Worm (Caenorhabditis elegans) whole organism, young adult: ENCODE data around the gene hsb-1.

Experiments
- B0019.2 ChIP-seq: fragments of 200-800 bp; sonication (Bioruptor generic); conservative IDR thresholded peaks from 2 replicates; pipeline ENCODE4 v1.3.6; 2022; ENCODE audit warnings: missing genetic modification reagents, missing genetic modification characterization, missing compliant biosample characterization
- B0035.1 ChIP-seq: sonication (generic microtip); optimal IDR thresholded peaks from 2 replicates; lab custom pipeline; 2016; ENCODE audit warnings: missing genetic modification characterization, mild to moderate bottlenecking, missing compliant biosample characterization, missing genotype, missing genetic modification reagents
- B0336.3 ChIP-seq: fragments of 200-800 bp; sonication (Bioruptor generic); IDR thresholded peaks from 2 replicates; pipeline ENCODE4 v1.3.6; 2022; ENCODE audit warnings: missing genetic modification characterization, missing compliant biosample characterization
- D2030.7 ChIP-seq: fragments of 200-800 bp; sonication (Bioruptor generic); IDR thresholded peaks from 2 replicates; pipeline ENCODE4 v1.3.6; 2022; ENCODE audit warnings: missing genetic modification reagents, missing genetic modification characterization, missing compliant biosample characterization
- F10E7.11 ChIP-seq: sonication (generic microtip); optimal IDR thresholded peaks from 2 replicates; lab custom pipeline; 2017; ENCODE audit warnings: mild to moderate bottlenecking, missing genetic modification characterization, moderate library complexity, missing compliant biosample characterization
- F22D6.2 ChIP-seq: sonication (generic microtip); optimal IDR thresholded peaks from 2 replicates; lab custom pipeline; 2016; ENCODE audit warnings: mild to moderate bottlenecking, missing genetic modification characterization, missing compliant biosample characterization
- F52B5.7 ChIP-seq: sonication (generic microtip); optimal IDR thresholded peaks from 2 replicates; lab custom pipeline; 2016; ENCODE audit warnings: mild to moderate bottlenecking, missing genetic modification characterization, missing compliant biosample characterization
- F57A8.1 ChIP-seq: fragments of 200-800 bp; sonication (Bioruptor generic); optimal IDR thresholded peaks from 2 replicates; lab custom pipeline; 2018; ENCODE audit warnings: mild to moderate bottlenecking, missing genetic modification characterization, moderate library complexity, missing compliant biosample characterization
- T07F8.4 ChIP-seq: sonication (generic microtip); optimal IDR thresholded peaks from 2 replicates; lab custom pipeline; 2016; ENCODE audit warnings: mild to moderate bottlenecking, missing genetic modification characterization, moderate library complexity, missing compliant biosample characterization
- ZK185.1 ChIP-seq: sonication (generic microtip); optimal IDR thresholded peaks from 2 replicates; lab custom pipeline; 2016; ENCODE audit warnings: mild to moderate bottlenecking, missing genetic modification characterization, missing compliant biosample characterization; ENCODE audit not compliant: poor library complexity, severe bottlenecking
- aptf-2 ChIP-seq: fragments of 200-800 bp; sonication (Bioruptor generic); conservative IDR thresholded peaks from 2 replicates; pipeline ENCODE4 v1.3.6; 2022; ENCODE audit warnings: missing genetic modification reagents, missing genetic modification characterization, missing compliant biosample characterization
- aptf-3 ChIP-seq: fragments of 200-800 bp; sonication (Bioruptor generic); IDR thresholded peaks from 2 replicates; pipeline ENCODE4 v1.3.6; 2022; ENCODE audit warnings: missing genetic modification characterization, missing compliant biosample characterization
- attf-3 ChIP-seq: fragments of 200-800 bp; sonication (Bioruptor generic); conservative IDR thresholded peaks from 2 replicates; pipeline ENCODE4 v1.3.6; 2022; ENCODE audit warnings: missing genetic modification reagents, missing genetic modification characterization, missing compliant biosample characterization
- attf-6 ChIP-seq: fragments of 200-800 bp; sonication (Bioruptor generic); IDR thresholded peaks from 2 replicates; pipeline ENCODE4 v1.3.6; 2022; ENCODE audit warnings: missing genetic modification reagents, missing genetic modification characterization, missing compliant biosample characterization
- ccch-3 ChIP-seq: fragments of 200-800 bp; sonication (Bioruptor generic); optimal IDR thresholded peaks from 2 replicates; lab custom pipeline; 2018; ENCODE audit warnings: mild to moderate bottlenecking, missing genetic modification characterization, missing compliant biosample characterization
- cebp-1 ChIP-seq, 2 experiments: fragments of 200-800 bp in 1 of 2; sonication (Bioruptor generic) in 1 of 2; sonication (generic microtip) in 1 of 2; IDR thresholded peaks in 1 of 2; optimal IDR thresholded peaks in 1 of 2; 2 replicates each; pipeline versions ENCODE4 v1.3.6 to Lab custom; 2017 to 2022; ENCODE audit warnings: missing compliant biosample characterization in 2 of 2, missing genetic modification characterization in 2 of 2, mild to moderate bottlenecking in 1 of 2, missing genetic modification reagents in 1 of 2, moderate library complexity in 1 of 2
- ceh-100 ChIP-seq: fragments of 200-800 bp; sonication (Bioruptor generic); IDR thresholded peaks from 2 replicates; pipeline ENCODE4 v1.3.6; 2022; ENCODE audit warnings: missing genetic modification reagents, missing genetic modification characterization, missing compliant biosample characterization
- ceh-79 ChIP-seq: sonication (generic microtip); optimal IDR thresholded peaks from 2 replicates; lab custom pipeline; 2017; ENCODE audit warnings: mild to moderate bottlenecking, missing genetic modification characterization, missing compliant biosample characterization
- die-1 ChIP-seq: sonication (generic microtip); optimal IDR thresholded peaks from 2 replicates; lab custom pipeline; 2016; ENCODE audit warnings: missing genotype, mild to moderate bottlenecking, missing genetic modification characterization, missing compliant biosample characterization
- dpff-1 ChIP-seq: sonication (generic microtip); optimal IDR thresholded peaks from 2 replicates; lab custom pipeline; 2017; ENCODE audit warnings: mild to moderate bottlenecking, missing genetic modification characterization, missing compliant biosample characterization
- dpl-1 ChIP-seq: fragments of 150-350 bp; optimal IDR thresholded peaks from 2 replicates; lab custom pipeline; 2014; ENCODE audit warnings: missing biosample characterization, missing genetic modification reagents, missing genetic modification characterization
- egl-44 ChIP-seq: fragments of 200-800 bp; sonication (Bioruptor generic); IDR thresholded peaks from 2 replicates; pipeline ENCODE4 v1.3.6; 2022; ENCODE audit warnings: missing genetic modification reagents, missing genetic modification characterization, missing compliant biosample characterization
- egrh-3 ChIP-seq: fragments of 200-800 bp; sonication (Bioruptor generic); IDR thresholded peaks from 2 replicates; pipeline ENCODE4 v1.3.6; 2022; ENCODE audit warnings: missing genetic modification reagents, missing genetic modification characterization, missing compliant biosample characterization
- ekl-4 ChIP-seq: fragments of 200-800 bp; sonication (Bioruptor generic); IDR thresholded peaks from 2 replicates; pipeline ENCODE4 v1.3.6; 2022; ENCODE audit warnings: missing genetic modification reagents, missing genetic modification characterization, missing compliant biosample characterization
- ets-4 ChIP-seq: fragments of 200-800 bp; sonication (Bioruptor generic); optimal IDR thresholded peaks from 2 replicates; lab custom pipeline; 2018; ENCODE audit warnings: mild to moderate bottlenecking, missing genetic modification characterization, missing compliant biosample characterization
- hmg-1.2 ChIP-seq: fragments of 200-800 bp; sonication (Bioruptor generic); IDR thresholded peaks from 2 replicates; pipeline ENCODE4 v1.3.6; 2022; ENCODE audit warnings: missing genetic modification reagents, missing genetic modification characterization, missing compliant biosample characterization
- lin-40 ChIP-seq: sonication (generic microtip); optimal IDR thresholded peaks from 2 replicates; lab custom pipeline; 2016; ENCODE audit warnings: missing genetic modification characterization, mild to moderate bottlenecking, missing compliant biosample characterization, missing genotype, missing genetic modification reagents
- lir-1 ChIP-seq: fragments of 200-800 bp; sonication (Bioruptor generic); conservative IDR thresholded peaks from 2 replicates; pipeline ENCODE4 v1.3.6; 2022; ENCODE audit warnings: missing genetic modification reagents, missing genetic modification characterization, missing compliant biosample characterization
- mxl-1 ChIP-seq: sonication (generic microtip); optimal IDR thresholded peaks from 2 replicates; lab custom pipeline; 2016; ENCODE audit warnings: missing genetic modification characterization, missing compliant biosample characterization
- nfya-2 ChIP-seq: fragments of 200-800 bp; sonication (Bioruptor generic); IDR thresholded peaks from 2 replicates; pipeline ENCODE4 v1.3.6; 2022; ENCODE audit warnings: missing genetic modification reagents, missing genetic modification characterization, missing compliant biosample characterization
- nhr-179 ChIP-seq: sonication (generic microtip); optimal IDR thresholded peaks from 2 replicates; lab custom pipeline; 2016; ENCODE audit warnings: mild to moderate bottlenecking, missing genetic modification characterization, missing compliant biosample characterization
- nhr-80 ChIP-seq: sonication (generic microtip); optimal IDR thresholded peaks from 2 replicates; lab custom pipeline; 2016; ENCODE audit warnings: missing genetic modification characterization, missing compliant biosample characterization
- sdz-38 ChIP-seq: sonication (generic microtip); optimal IDR thresholded peaks from 2 replicates; lab custom pipeline; 2016; ENCODE audit warnings: missing genotype, missing genetic modification characterization, missing compliant biosample characterization
- snpc-1.3 ChIP-seq: sonication (generic microtip); optimal IDR thresholded peaks from 2 replicates; lab custom pipeline; 2017; ENCODE audit warnings: missing genetic modification characterization, mild to moderate bottlenecking, missing compliant biosample characterization, antibody characterized with exemption, moderate library complexity, missing genotype, missing genetic modification reagents; ENCODE audit not compliant: insufficient read depth
- snpc-4 ChIP-seq, 5 experiments: fragments of 150-350 bp in 1 of 5; sonication (generic microtip) in 4 of 5; optimal IDR thresholded peaks; 2 replicates each; lab custom pipeline; 2014 to 2018; ENCODE audit warnings: missing genetic modification characterization in 5 of 5, missing biosample characterization in 3 of 5, antibody characterized with exemption in 2 of 5, mild to moderate bottlenecking in 2 of 5, missing compliant biosample characterization in 2 of 5, missing genotype in 2 of 5, moderate library complexity in 2 of 5, missing genetic modification reagents in 1 of 5
- sptf-2 ChIP-seq: fragments of 200-800 bp; sonication (Bioruptor generic); optimal IDR thresholded peaks from 2 replicates; lab custom pipeline; 2018; ENCODE audit warnings: mild to moderate bottlenecking, missing genetic modification characterization, missing compliant biosample characterization
- tbx-9 ChIP-seq: sonication (generic microtip); optimal IDR thresholded peaks from 2 replicates; lab custom pipeline; 2016; ENCODE audit warnings: borderline replicate concordance, missing genetic modification characterization, inconsistent platforms, missing compliant biosample characterization
- tlf-1 ChIP-seq: fragments of 200-800 bp; sonication (Bioruptor generic); optimal IDR thresholded peaks from 2 replicates; lab custom pipeline; 2018; ENCODE audit warnings: mild to moderate bottlenecking, missing genetic modification characterization, missing compliant biosample characterization
- zfh-2 ChIP-seq: fragments of 200-800 bp; sonication (Bioruptor generic); conservative IDR thresholded peaks from 2 replicates; pipeline ENCODE4 v1.3.6; 2022; ENCODE audit warnings: missing genetic modification reagents, missing genetic modification characterization, missing compliant biosample characterization
- ztf-18 ChIP-seq: sonication (generic microtip); optimal IDR thresholded peaks from 2 replicates; lab custom pipeline; 2016; ENCODE audit warnings: missing genotype, mild to moderate bottlenecking, missing genetic modification characterization, missing compliant biosample characterization
- ztf-22 ChIP-seq: fragments of 200-800 bp; sonication (Bioruptor generic); optimal IDR thresholded peaks from 2 replicates; lab custom pipeline; 2018; ENCODE audit warnings: mild to moderate bottlenecking, missing genetic modification characterization, moderate library complexity, missing compliant biosample characterization
- ztf-26 ChIP-seq: sonication (generic microtip); optimal IDR thresholded peaks from 2 replicates; lab custom pipeline; 2017; ENCODE audit warnings: missing genetic modification characterization, missing compliant biosample characterization
- ztf-28 ChIP-seq: fragments of 200-800 bp; sonication (Bioruptor generic); IDR thresholded peaks from 2 replicates; pipeline ENCODE4 v1.3.6; 2022; ENCODE audit warnings: missing genetic modification reagents, missing genetic modification characterization, missing compliant biosample characterization
- ztf-3 ChIP-seq: fragments of 200-800 bp; sonication (Bioruptor generic); optimal IDR thresholded peaks from 2 replicates; lab custom pipeline; 2018; ENCODE audit warnings: mild to moderate bottlenecking, missing genetic modification characterization, missing compliant biosample characterization

Gene hsb-1

ce11 chrIV:12558925-12559450 is 8.0 kb downstream of the hsb-1 start, which contains the start of the genes ZK795.2 and ZK795.3 (continued):
- TF ChIP-seq sptf-2 (GFP tag; lab: Kevin White, UChicago) (no peak), zfh-2 (GFP tag; lab: Robert Waterston, UW) (no peak), D2030.7 (GFP tag; lab: Robert Waterston, UW) (peak; percentile 31; the same call in 1 of the 2 replicates), B0336.3 (GFP tag; lab: Robert Waterston, UW) (no peak), mxl-1 (tag; lab: Kevin White, UChicago) (no peak), F10E7.11 (tag; lab: Kevin White, UChicago) (no peak), aptf-2 (GFP tag; lab: Robert Waterston, UW) (no peak), attf-6 (GFP tag; lab: Robert Waterston, UW) (no peak), F57A8.1 (GFP tag; lab: Kevin White, UChicago) (no peak), egrh-3 (GFP tag; lab: Robert Waterston, UW) (no peak), attf-3 (no peak), ekl-4 (GFP tag; lab: Robert Waterston, UW) (no peak), F22D6.2 (tag; lab: Kevin White, UChicago) (no peak), snpc-1.3 (tag; lab: Kevin White, UChicago) (no peak), T07F8.4 (no peak), egl-44 (GFP tag; lab: Robert Waterston, UW) (no peak), B0019.2 (GFP tag; lab: Robert Waterston, UW) (no peak), dpff-1 (no peak), ceh-100 (GFP tag; lab: Robert Waterston, UW) (no peak), dpl-1 (GFP tag; lab: Kevin White, UChicago) (peak; percentile 86), cebp-1 (GFP tag; IDR thresholded peaks at IDR 0.05; lab: Robert Waterston, UW) (no peak), cebp-1 (tag; optimal IDR thresholded peaks at IDR 0.05; lab: Kevin White, UChicago) (no peak), ztf-26 (tag; lab: Kevin White, UChicago) (no peak), nfya-2 (GFP tag; lab: Robert Waterston, UW) (no peak), ets-4 (GFP tag; lab: Kevin White, UChicago) (no peak), lir-1 (GFP tag; lab: Robert Waterston, UW) (no peak), tbx-9 (tag; lab: Kevin White, UChicago) (no peak), tlf-1 (no peak), F52B5.7 (tag; lab: Kevin White, UChicago) (no peak), sdz-38 (tag; lab: Kevin White, UChicago) (no peak), ztf-18 (no peak), snpc-4 (GFP tag; optimal IDR thresholded peaks at IDR 0.05; lab: Kevin White, UChicago) (no peak), snpc-4 (tag; optimal IDR thresholded peaks at IDR 0.05; lab: Kevin White, UChicago) (no peak), ztf-22 (GFP tag; lab: Kevin White, UChicago) (no peak), ceh-79 (no peak), aptf-3 (GFP tag; lab: Robert Waterston, UW) (no peak), nhr-179 (tag; lab: Kevin White, UChicago) (no peak), B0035.1 (tag; lab: Kevin White, UChicago) (no peak), ccch-3 (GFP tag; lab: Kevin White, UChicago) (no peak), ztf-3 (no peak), hmg-1.2 (GFP tag; lab: Robert Waterston, UW) (peak; percentile 24; the same call in 1 of the 2 replicates), die-1 (tag; lab: Kevin White, UChicago) (no peak), nhr-80 (tag; lab: Kevin White, UChicago) (no peak), lin-40 (tag; lab: Kevin White, UChicago) (peak; percentile 31), ZK185.1 (tag; lab: Kevin White, UChicago) (peak; percentile 23), ztf-28 (no peak)
